Worm (Caenorhabditis elegans) whole organism, L4 larva: Measurements from ENCODE around the gene T11G6.2.

ENCODE experiments used
- D1046.2 ChIP-seq: fragments of 200-800 bp; sonication (Bioruptor generic); IDR thresholded peaks from 2 replicates; pipeline ENCODE4 v1.3.6; 2022; ENCODE audit warnings: missing genetic modification characterization, missing compliant biosample characterization
- F26F4.8 ChIP-seq: fragments of 200-800 bp; sonication (Bioruptor generic); conservative IDR thresholded peaks from 2 replicates; pipeline ENCODE4 v1.3.6; 2022; ENCODE audit warnings: missing genetic modification characterization, missing compliant biosample characterization
- F49E8.2 ChIP-seq: sonication (generic microtip); optimal IDR thresholded peaks from 2 replicates; lab custom pipeline; 2016; ENCODE audit warnings: missing compliant biosample characterization, mild to moderate bottlenecking, missing genetic modification characterization, borderline replicate concordance
- R02D3.7 ChIP-seq: fragments of 150-350 bp; sonication (generic microtip); optimal IDR thresholded peaks from 3 replicates; lab custom pipeline; 2014; ENCODE audit warnings: missing biosample characterization, missing genetic modification characterization
- T20F7.1 ChIP-seq: fragments of 200-800 bp; sonication (Bioruptor generic); optimal IDR thresholded peaks from 2 replicates; lab custom pipeline; 2018; ENCODE audit warnings: mild to moderate bottlenecking, missing genetic modification characterization, missing compliant biosample characterization
- T26A8.4 ChIP-seq: fragments of 200-800 bp; sonication (Bioruptor generic); IDR thresholded peaks from 2 replicates; pipeline ENCODE4 v1.3.6; 2022; ENCODE audit warnings: missing genetic modification characterization, missing compliant biosample characterization
- Y48G9A.11 ChIP-seq: fragments of 200-800 bp; sonication (Bioruptor generic); IDR thresholded peaks from 2 replicates; pipeline ENCODE4 v1.3.6; 2022; ENCODE audit warnings: missing genetic modification reagents, missing genetic modification characterization, missing compliant biosample characterization
- Y75B8A.6 ChIP-seq: fragments of 200-800 bp; sonication (Bioruptor generic); IDR thresholded peaks from 2 replicates; pipeline ENCODE4 v1.3.6; 2022; ENCODE audit warnings: missing genetic modification reagents, missing genetic modification characterization, missing compliant biosample characterization
- ZK337.2 ChIP-seq: fragments of 200-800 bp; sonication (Bioruptor generic); IDR thresholded peaks from 2 replicates; pipeline ENCODE4 v1.3.6; 2022; ENCODE audit warnings: missing genetic modification reagents, missing genetic modification characterization, missing compliant biosample characterization
- aha-1 ChIP-seq: fragments of 150-350 bp; peaks from one replicate; lab custom pipeline; 2014; ENCODE audit warnings: missing biosample characterization, missing genetic modification characterization
- ceh-20 ChIP-seq: fragments of 200-800 bp; sonication (Bioruptor generic); IDR thresholded peaks from 2 replicates; pipeline ENCODE4 v1.3.6; 2022; ENCODE audit warnings: missing genetic modification reagents, missing genetic modification characterization, missing compliant biosample characterization
- ceh-28 ChIP-seq: fragments of 150-350 bp; optimal IDR thresholded peaks from 2 replicates; lab custom pipeline; 2014; ENCODE audit warnings: missing biosample characterization, missing genetic modification reagents, missing genetic modification characterization
- cey-2 ChIP-seq: sonication (generic microtip); optimal IDR thresholded peaks from 3 replicates; lab custom pipeline; 2017; ENCODE audit warnings: missing genetic modification characterization, mild to moderate bottlenecking, missing compliant biosample characterization, antibody characterized with exemption, borderline replicate concordance; ENCODE audit not compliant: insufficient read depth
- daf-19 ChIP-seq: fragments of 200-800 bp; sonication (Bioruptor generic); conservative IDR thresholded peaks from 2 replicates; pipeline ENCODE4 v1.3.6; 2022; ENCODE audit warnings: missing genetic modification characterization, missing compliant biosample characterization
- daf-8 ChIP-seq: fragments of 200-800 bp; sonication (Bioruptor generic); IDR thresholded peaks from 2 replicates; pipeline ENCODE4 v1.3.6; 2022; ENCODE audit warnings: missing genetic modification characterization, missing compliant biosample characterization
- dmd-6 ChIP-seq: fragments of 200-800 bp; sonication (Bioruptor generic); IDR thresholded peaks from 2 replicates; pipeline ENCODE4 v1.3.6; 2022; ENCODE audit warnings: missing genetic modification reagents, missing genetic modification characterization, missing compliant biosample characterization
- dve-1 ChIP-seq: sonication (generic microtip); optimal IDR thresholded peaks from 2 replicates; lab custom pipeline; 2017; ENCODE audit warnings: antibody characterized with exemption, mild to moderate bottlenecking, missing genetic modification characterization, missing compliant biosample characterization; ENCODE audit not compliant: insufficient read depth
- egl-27 ChIP-seq: sonication (generic microtip); optimal IDR thresholded peaks from 3 replicates; lab custom pipeline; 2017; ENCODE audit warnings: missing biosample characterization, missing genetic modification reagents, missing genetic modification characterization
- hif-1 ChIP-seq, 2 experiments: sonication (generic microtip); optimal IDR thresholded peaks; 2 replicates each; lab custom pipeline; 2016 to 2017; ENCODE audit warnings: missing compliant biosample characterization in 2 of 2, missing genetic modification characterization in 2 of 2, missing genetic modification reagents in 2 of 2, missing genotype in 2 of 2, mild to moderate bottlenecking in 1 of 2
- hlh-11 ChIP-seq: fragments of 200-800 bp; sonication (Bioruptor generic); optimal IDR thresholded peaks from 2 replicates; lab custom pipeline; 2018; ENCODE audit warnings: mild to moderate bottlenecking, missing genetic modification characterization, missing compliant biosample characterization
- hlh-30 ChIP-seq: sonication (generic microtip); optimal IDR thresholded peaks from 2 replicates; lab custom pipeline; 2017; ENCODE audit warnings: antibody characterized with exemption, mild to moderate bottlenecking, missing genetic modification characterization, missing compliant biosample characterization; ENCODE audit not compliant: insufficient read depth
- hmg-1.1 ChIP-seq: fragments of 200-800 bp; sonication (Bioruptor generic); IDR thresholded peaks from 2 replicates; pipeline ENCODE4 v1.3.6; 2022; ENCODE audit warnings: missing genetic modification reagents, missing genetic modification characterization, missing compliant biosample characterization
- lsy-2 ChIP-seq, 2 experiments: fragments of 150-350 bp in 1 of 2; sonication (generic microtip) in 1 of 2; optimal IDR thresholded peaks; 2 replicates each; lab custom pipeline; 2014 to 2017; ENCODE audit warnings: missing biosample characterization in 2 of 2, missing genetic modification characterization in 2 of 2
- madf-9 ChIP-seq: fragments of 200-800 bp; sonication (Bioruptor generic); conservative IDR thresholded peaks from 2 replicates; pipeline ENCODE4 v1.3.6; 2022; ENCODE audit warnings: missing genetic modification reagents, missing genetic modification characterization, missing compliant biosample characterization
- mdt-29 ChIP-seq: fragments of 200-800 bp; sonication (Bioruptor generic); IDR thresholded peaks from 2 replicates; pipeline ENCODE4 v1.3.6; 2022; ENCODE audit warnings: missing genetic modification reagents, missing genetic modification characterization, missing compliant biosample characterization
- mep-1 ChIP-seq: fragments of 150-350 bp; sonication (generic microtip); optimal IDR thresholded peaks from 3 replicates; lab custom pipeline; 2014; ENCODE audit warnings: missing biosample characterization, missing genetic modification characterization
- mes-2 ChIP-seq: sonication (generic microtip); optimal IDR thresholded peaks from 2 replicates; lab custom pipeline; 2016; ENCODE audit warnings: missing genotype, mild to moderate bottlenecking, missing genetic modification characterization, missing compliant biosample characterization; ENCODE audit not compliant: poor library complexity, severe bottlenecking
- nhr-102 ChIP-seq: sonication (generic microtip); optimal IDR thresholded peaks from 2 replicates; lab custom pipeline; 2016; ENCODE audit warnings: mild to moderate bottlenecking, missing genetic modification characterization, moderate library complexity, missing compliant biosample characterization
- nhr-11 ChIP-seq: fragments of 150-350 bp; optimal IDR thresholded peaks from 2 replicates; lab custom pipeline; 2014; ENCODE audit warnings: missing biosample characterization, missing genetic modification characterization
- nhr-237 ChIP-seq: sonication (generic microtip); optimal IDR thresholded peaks from 2 replicates; lab custom pipeline; 2017; ENCODE audit warnings: missing biosample characterization, missing genetic modification characterization
- nhr-28 ChIP-seq: fragments of 150-350 bp; optimal IDR thresholded peaks from 2 replicates; lab custom pipeline; 2014; ENCODE audit warnings: missing biosample characterization, missing genetic modification characterization
- nhr-41 ChIP-seq: fragments of 200-800 bp; sonication (Bioruptor generic); IDR thresholded peaks from 2 replicates; pipeline ENCODE4 v1.3.6; 2022; ENCODE audit warnings: missing genetic modification reagents, missing genetic modification characterization, missing compliant biosample characterization
- nhr-42 ChIP-seq: fragments of 200-800 bp; sonication (Bioruptor generic); IDR thresholded peaks from 2 replicates; pipeline ENCODE4 v1.3.6; 2022; ENCODE audit warnings: missing genetic modification characterization, missing compliant biosample characterization
- nhr-6 ChIP-seq: fragments of 150-350 bp; optimal IDR thresholded peaks from 2 replicates; lab custom pipeline; 2014; ENCODE audit warnings: missing biosample characterization, missing genetic modification characterization
- nhr-76 ChIP-seq: fragments of 150-350 bp; optimal IDR thresholded peaks from 2 replicates; lab custom pipeline; 2014; ENCODE audit warnings: missing biosample characterization, missing genetic modification characterization
- pha-4 ChIP-seq, 2 experiments: fragments of 150-350 bp in 1 of 2; fragments of 200-800 bp in 1 of 2; sonication (Bioruptor generic) in 1 of 2; IDR thresholded peaks in 1 of 2; optimal IDR thresholded peaks in 1 of 2; 2 replicates each; pipeline versions ENCODE4 v1.3.6 to Lab custom; 2014 to 2022; ENCODE audit warnings: missing genetic modification characterization in 2 of 2, missing genetic modification reagents in 2 of 2, missing biosample characterization in 1 of 2, missing compliant biosample characterization in 1 of 2
- pqm-1 ChIP-seq: sonication (generic microtip); optimal IDR thresholded peaks from 2 replicates; lab custom pipeline; 2017; ENCODE audit warnings: missing biosample characterization, missing genetic modification characterization
- snpc-4 ChIP-seq: fragments of 150-350 bp; optimal IDR thresholded peaks from 2 replicates; lab custom pipeline; 2014; ENCODE audit warnings: missing biosample characterization, missing genetic modification characterization
- tag-97 ChIP-seq: fragments of 200-800 bp; sonication (Bioruptor generic); IDR thresholded peaks from 2 replicates; pipeline ENCODE4 v1.3.6; 2022; ENCODE audit warnings: missing genetic modification characterization, missing compliant biosample characterization
- tra-1 ChIP-seq: fragments of 200-800 bp; sonication (Bioruptor generic); IDR thresholded peaks from 2 replicates; pipeline ENCODE4 v1.3.6; 2022; ENCODE audit warnings: missing genetic modification reagents, missing genetic modification characterization, missing compliant biosample characterization
- unc-130 ChIP-seq: sonication (generic microtip); optimal IDR thresholded peaks from 2 replicates; lab custom pipeline; 2016; ENCODE audit warnings: missing genetic modification reagents, missing genetic modification characterization, missing compliant biosample characterization
- zag-1 ChIP-seq: fragments of 150-350 bp; optimal IDR thresholded peaks from 2 replicates; lab custom pipeline; 2014; ENCODE audit warnings: missing biosample characterization, missing genetic modification characterization
- zip-2 ChIP-seq: fragments of 150-350 bp; optimal IDR thresholded peaks from 2 replicates; lab custom pipeline; 2014; ENCODE audit warnings: missing biosample characterization, missing genetic modification characterization
- ztf-7 ChIP-seq: fragments of 150-350 bp; optimal IDR thresholded peaks from 2 replicates; lab custom pipeline; 2014; ENCODE audit warnings: missing biosample characterization, missing genetic modification characterization

Gene T11G6.2

DNA sequence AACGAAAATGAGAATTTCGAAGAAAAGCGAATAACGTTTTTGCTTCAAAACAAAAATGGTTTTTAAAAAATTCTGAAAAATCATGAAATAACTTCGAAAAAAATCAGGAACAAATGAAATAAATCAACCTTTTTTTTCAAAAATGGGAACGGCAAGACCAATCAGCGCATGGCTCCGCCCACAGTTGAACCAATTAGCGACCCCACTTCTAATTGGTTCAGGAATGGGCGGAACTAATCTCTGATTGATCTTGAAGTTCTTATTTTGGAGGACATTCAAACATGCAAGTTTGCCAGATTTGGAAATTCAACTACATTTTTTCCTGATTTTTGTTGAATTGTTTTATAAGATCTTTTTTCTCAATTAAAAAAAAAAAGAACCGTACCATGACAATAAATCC, 2.4 kb downstream of the T11G6.2 start:
- no peak for TF ChIP-seq dmd-6
- TF ChIP-seq pqm-1: no peak
- no peak for TF ChIP-seq snpc-4 (tag; lab: Kevin White, UChicago)
- TF ChIP-seq tra-1 (GFP tag; lab: Robert Waterston, UW): no peak

DNA sequence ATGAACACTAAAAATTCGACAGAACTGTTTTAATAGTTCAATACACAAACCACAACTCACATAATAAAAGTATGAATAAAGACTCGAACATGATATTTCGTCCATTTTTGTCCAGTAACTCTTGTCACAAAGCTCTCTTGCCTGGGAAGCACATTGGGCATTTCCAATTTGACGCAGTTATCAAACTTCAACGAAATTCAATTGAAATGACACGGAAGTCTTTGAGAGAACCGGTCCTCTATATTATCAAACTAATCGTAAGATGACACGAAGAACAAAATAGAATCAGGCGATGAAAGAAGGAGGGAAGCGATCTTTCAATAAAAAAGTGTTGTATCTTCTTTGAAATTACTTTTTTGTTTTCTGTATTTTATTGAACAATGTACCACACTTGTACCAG, 3.2 kb downstream of the T11G6.2 start, which contains the start of gene T11G6.3:
T11G6.3 (minus strand) TSS at position 189 of the 400 bp plus-strand sequence.
- TF ChIP-seq tag-97 (no peak), nhr-28 (tag; lab: Kevin White, UChicago) (peak; percentile 28), T26A8.4 (GFP tag; lab: Robert Waterston, UW) (no peak), lsy-2 (tag; optimal IDR thresholded peaks at IDR 0.05; lab: Kevin White, UChicago) (no peak), zag-1 (tag; lab: Kevin White, UChicago) (no peak), cey-2 (peak; percentile 4), nhr-42 (no peak), zip-2 (tag; lab: Kevin White, UChicago) (no peak), ceh-28 (tag; lab: Kevin White, UChicago) (no peak), nhr-76 (tag; lab: Kevin White, UChicago) (peak; percentile 13), nhr-102 (tag; lab: Kevin White, UChicago) (no peak), ztf-7 (no peak), F26F4.8 (GFP tag; lab: Robert Waterston, UW) (no peak), hmg-1.1 (no peak), hlh-11 (peak; percentile 6), madf-9 (GFP tag; lab: Robert Waterston, UW) (no peak), egl-27 (tag; lab: Kevin White, UChicago) (no peak), daf-19 (GFP tag; lab: Robert Waterston, UW) (no peak), aha-1 (tag; lab: Kevin White, UChicago) (peak; percentile 91), tra-1 (GFP tag; lab: Robert Waterston, UW) (no peak)

DNA sequence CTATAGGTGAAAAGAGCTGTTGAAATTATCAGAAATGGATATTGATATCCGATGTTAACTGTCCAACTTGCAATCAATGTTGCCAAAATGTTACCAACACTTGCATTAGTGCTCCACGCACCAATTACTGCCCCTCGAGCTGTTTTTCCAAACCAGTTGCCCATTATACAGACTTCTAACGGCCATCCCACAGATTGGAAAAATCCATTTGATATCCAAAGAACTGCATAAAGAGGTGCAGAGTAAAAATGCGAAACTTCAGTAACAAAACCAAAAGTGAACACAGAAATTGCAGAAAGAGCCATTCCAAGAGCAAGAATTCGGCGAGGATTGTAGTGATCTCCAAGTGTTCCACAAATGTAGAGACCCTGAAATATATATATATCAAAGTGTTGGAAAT, 4.3 kb downstream of the T11G6.2 start:
- TF ChIP-seq nhr-41 (GFP tag; lab: Robert Waterston, UW) (no peak), aha-1 (tag; lab: Kevin White, UChicago) (peak; percentile 53)

DNA sequence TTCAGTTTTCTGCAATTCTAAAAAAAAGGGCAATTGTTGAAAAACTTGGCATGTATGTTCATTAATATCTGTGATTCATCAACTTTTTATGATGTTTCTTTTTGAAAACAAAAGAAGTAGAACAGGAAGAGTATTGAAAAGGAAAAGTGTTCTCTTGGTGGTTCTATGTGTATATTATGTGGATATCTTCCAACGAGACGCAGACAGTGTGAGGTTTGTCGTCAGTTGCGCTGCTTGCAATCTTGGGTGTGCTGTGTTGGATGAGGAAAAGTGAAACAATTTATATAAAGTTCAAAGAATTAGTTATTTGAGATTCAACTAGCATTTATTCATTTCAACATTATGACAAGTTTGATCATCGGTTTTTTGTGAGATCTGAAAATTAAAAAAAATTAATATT, 5.9 kb downstream of the T11G6.2 start:
- TF ChIP-seq nhr-11 (tag; lab: Kevin White, UChicago) (no peak), cey-2 (no peak), madf-9 (GFP tag; lab: Robert Waterston, UW) (no peak), F26F4.8 (GFP tag; lab: Robert Waterston, UW) (no peak), nhr-237 (no peak), hlh-30 (tag; lab: Kevin White, UChicago) (peak; percentile 4), hlh-11 (peak; percentile 12), mdt-29 (GFP tag; lab: Robert Waterston, UW) (no peak), dve-1 (tag; lab: Kevin White, UChicago) (peak; percentile 42), ceh-20 (no peak), T20F7.1 (GFP tag; lab: Kevin White, UChicago) (no peak), mep-1 (peak; percentile 42), nhr-28 (tag; lab: Kevin White, UChicago) (peak; percentile 44), ZK337.2 (GFP tag; lab: Robert Waterston, UW) (no peak), nhr-41 (GFP tag; lab: Robert Waterston, UW) (no peak), R02D3.7 (no peak), zip-2 (tag; lab: Kevin White, UChicago) (no peak), ceh-28 (tag; lab: Kevin White, UChicago) (no peak), lsy-2 (tag; optimal IDR thresholded peaks at IDR 0.05; lab: Kevin White, UChicago) (peak in 1 of 2 experiments; percentile 57), Y48G9A.11 (GFP tag; lab: Robert Waterston, UW) (no peak), Y75B8A.6 (GFP tag; lab: Robert Waterston, UW) (no peak), F49E8.2 (tag; lab: Kevin White, UChicago) (no peak), pha-4 (GFP tag; IDR thresholded peaks at IDR 0.05; lab: Robert Waterston, UW) (no peak), pha-4 (tag; optimal IDR thresholded peaks at IDR 0.05; lab: Kevin White, UChicago) (peak; percentile 19), mes-2 (tag; lab: Kevin White, UChicago) (peak; percentile 3), nhr-6 (tag; lab: Kevin White, UChicago) (peak; percentile 26), D1046.2 (GFP tag; lab: Robert Waterston, UW) (no peak), unc-130 (no peak), hif-1 (tag; optimal IDR thresholded peaks at IDR 0.05; lab: Kevin White, UChicago) (no peak), daf-8 (no peak)
